Worm (Caenorhabditis elegans) whole organism, young adult: Measurements from ENCODE around the gene F56C9.6.

Source experiments
- F23B12.7 ChIP-seq: sonication (generic microtip); optimal IDR thresholded peaks from 2 replicates; lab custom pipeline; 2017; ENCODE audit warnings: missing genetic modification characterization, mild to moderate bottlenecking, missing compliant biosample characterization, antibody characterized with exemption, moderate library complexity; ENCODE audit not compliant: insufficient read depth
- F57C9.4 ChIP-seq: sonication (generic microtip); optimal IDR thresholded peaks from 2 replicates; lab custom pipeline; 2017; ENCODE audit warnings: mild to moderate bottlenecking, missing genetic modification characterization, missing compliant biosample characterization
- K12H6.12 ChIP-seq: fragments of 200-800 bp; sonication (Bioruptor generic); optimal IDR thresholded peaks from 2 replicates; lab custom pipeline; 2018; ENCODE audit warnings: mild to moderate bottlenecking, missing genetic modification characterization, missing compliant biosample characterization
- aptf-3 ChIP-seq: fragments of 200-800 bp; sonication (Bioruptor generic); IDR thresholded peaks from 2 replicates; pipeline ENCODE4 v1.3.6; 2022; ENCODE audit warnings: missing genetic modification characterization, missing compliant biosample characterization
- atf-7 ChIP-seq: sonication (generic microtip); optimal IDR thresholded peaks from 2 replicates; lab custom pipeline; 2017; ENCODE audit warnings: mild to moderate bottlenecking, missing genetic modification characterization, missing compliant biosample characterization
- attf-3 ChIP-seq: fragments of 200-800 bp; sonication (Bioruptor generic); conservative IDR thresholded peaks from 2 replicates; pipeline ENCODE4 v1.3.6; 2022; ENCODE audit warnings: missing genetic modification reagents, missing genetic modification characterization, missing compliant biosample characterization
- bed-1 ChIP-seq: fragments of 200-800 bp; sonication (Bioruptor generic); IDR thresholded peaks from 2 replicates; pipeline ENCODE4 v1.3.6; 2022; ENCODE audit warnings: missing genetic modification reagents, missing genetic modification characterization, missing compliant biosample characterization
- cebp-1 ChIP-seq, 2 experiments: fragments of 200-800 bp in 1 of 2; sonication (Bioruptor generic) in 1 of 2; sonication (generic microtip) in 1 of 2; IDR thresholded peaks in 1 of 2; optimal IDR thresholded peaks in 1 of 2; 2 replicates each; pipeline versions ENCODE4 v1.3.6 to Lab custom; 2017 to 2022; ENCODE audit warnings: missing compliant biosample characterization in 2 of 2, missing genetic modification characterization in 2 of 2, mild to moderate bottlenecking in 1 of 2, missing genetic modification reagents in 1 of 2, moderate library complexity in 1 of 2
- cebp-2 ChIP-seq: fragments of 200-800 bp; sonication (Bioruptor generic); IDR thresholded peaks from 2 replicates; pipeline ENCODE4 v1.3.6; 2022; ENCODE audit warnings: missing genetic modification characterization, missing compliant biosample characterization
- dpff-1 ChIP-seq: sonication (generic microtip); optimal IDR thresholded peaks from 2 replicates; lab custom pipeline; 2017; ENCODE audit warnings: mild to moderate bottlenecking, missing genetic modification characterization, missing compliant biosample characterization
- egl-18 ChIP-seq: fragments of 200-800 bp; sonication (Bioruptor generic); IDR thresholded peaks from 2 replicates; pipeline ENCODE4 v1.3.6; 2022; ENCODE audit warnings: missing genetic modification reagents, missing genetic modification characterization, missing compliant biosample characterization
- ekl-4 ChIP-seq: fragments of 200-800 bp; sonication (Bioruptor generic); IDR thresholded peaks from 2 replicates; pipeline ENCODE4 v1.3.6; 2022; ENCODE audit warnings: missing genetic modification reagents, missing genetic modification characterization, missing compliant biosample characterization
- hlh-12 ChIP-seq: sonication (generic microtip); optimal IDR thresholded peaks from 2 replicates; lab custom pipeline; 2016; ENCODE audit warnings: missing genetic modification characterization, missing compliant biosample characterization
- hmg-20 ChIP-seq: fragments of 200-800 bp; sonication (Bioruptor generic); IDR thresholded peaks from 2 replicates; pipeline ENCODE4 v1.3.6; 2022; ENCODE audit warnings: missing genetic modification reagents, missing genetic modification characterization, missing compliant biosample characterization
- hrde-1 ChIP-seq: sonication (generic microtip); optimal IDR thresholded peaks from 2 replicates; lab custom pipeline; 2016; ENCODE audit warnings: missing genetic modification characterization, mild to moderate bottlenecking, missing compliant biosample characterization, moderate library complexity, missing genotype, missing genetic modification reagents, borderline replicate concordance
- hsf-1 ChIP-seq: fragments of 200-800 bp; sonication (Bioruptor generic); IDR thresholded peaks from 2 replicates; pipeline ENCODE4 v1.3.6; 2022; ENCODE audit warnings: missing genetic modification reagents, missing genetic modification characterization, missing compliant biosample characterization
- lag-1 ChIP-seq: fragments of 200-800 bp; sonication (Bioruptor generic); IDR thresholded peaks from 2 replicates; pipeline ENCODE4 v1.3.6; 2022; ENCODE audit warnings: missing genetic modification reagents, missing genetic modification characterization, missing compliant biosample characterization
- let-526 ChIP-seq: fragments of 200-800 bp; sonication (Bioruptor generic); IDR thresholded peaks from 2 replicates; pipeline ENCODE4 v1.3.6; 2022; ENCODE audit warnings: missing genetic modification reagents, missing genetic modification characterization, missing compliant biosample characterization
- let-607 ChIP-seq, 2 experiments: fragments of 200-800 bp in 1 of 2; sonication (Bioruptor generic) in 1 of 2; sonication (generic microtip) in 1 of 2; optimal IDR thresholded peaks; 2 replicates each; lab custom pipeline; 2016 to 2018; ENCODE audit warnings: mild to moderate bottlenecking in 2 of 2, missing compliant biosample characterization in 2 of 2, missing genetic modification characterization in 2 of 2, moderate library complexity in 2 of 2, missing genotype in 1 of 2
- lin-35 ChIP-seq, 3 experiments: fragments of 150-350 bp in 2 of 3; sonication (generic microtip) in 1 of 3; optimal IDR thresholded peaks; 2 replicates each; lab custom pipeline; 2014 to 2018; ENCODE audit warnings: missing biosample characterization in 3 of 3, missing genetic modification characterization in 3 of 3, missing genetic modification reagents in 3 of 3
- lin-40 ChIP-seq: sonication (generic microtip); optimal IDR thresholded peaks from 2 replicates; lab custom pipeline; 2016; ENCODE audit warnings: missing genetic modification characterization, mild to moderate bottlenecking, missing compliant biosample characterization, missing genotype, missing genetic modification reagents
- lsl-1 ChIP-seq: fragments of 200-800 bp; sonication (Bioruptor generic); optimal IDR thresholded peaks from 2 replicates; lab custom pipeline; 2018; ENCODE audit warnings: mild to moderate bottlenecking, missing genetic modification characterization, moderate library complexity, missing compliant biosample characterization
- madf-10 ChIP-seq: sonication (generic microtip); optimal IDR thresholded peaks from 2 replicates; lab custom pipeline; 2016; ENCODE audit warnings: mild to moderate bottlenecking, missing genetic modification characterization, missing compliant biosample characterization
- mes-4 ChIP-seq: sonication (generic microtip); optimal IDR thresholded peaks from 2 replicates; lab custom pipeline; 2016; ENCODE audit warnings: missing genotype, missing genetic modification characterization, missing compliant biosample characterization
- mxl-1 ChIP-seq: sonication (generic microtip); optimal IDR thresholded peaks from 2 replicates; lab custom pipeline; 2016; ENCODE audit warnings: missing genetic modification characterization, missing compliant biosample characterization
- nfya-1 ChIP-seq: sonication (generic microtip); optimal IDR thresholded peaks from 2 replicates; lab custom pipeline; 2017; ENCODE audit warnings: antibody characterized with exemption, missing compliant biosample characterization, missing genetic modification characterization, borderline replicate concordance; ENCODE audit not compliant: insufficient read depth
- nfya-2 ChIP-seq: fragments of 200-800 bp; sonication (Bioruptor generic); IDR thresholded peaks from 2 replicates; pipeline ENCODE4 v1.3.6; 2022; ENCODE audit warnings: missing genetic modification reagents, missing genetic modification characterization, missing compliant biosample characterization
- nhr-120 ChIP-seq: fragments of 200-800 bp; sonication (Bioruptor generic); IDR thresholded peaks from 2 replicates; pipeline ENCODE4 v1.3.6; 2022; ENCODE audit warnings: missing genetic modification characterization, missing compliant biosample characterization
- pha-4 ChIP-seq: fragments of 150-350 bp; sonication (generic microtip); optimal IDR thresholded peaks from 2 replicates; lab custom pipeline; 2014; ENCODE audit warnings: missing biosample characterization, missing genetic modification reagents, missing genetic modification characterization
- sdz-38 ChIP-seq: sonication (generic microtip); optimal IDR thresholded peaks from 2 replicates; lab custom pipeline; 2016; ENCODE audit warnings: missing genotype, missing genetic modification characterization, missing compliant biosample characterization
- sea-2 ChIP-seq: fragments of 200-800 bp; sonication (Bioruptor generic); IDR thresholded peaks from 2 replicates; pipeline ENCODE4 v1.3.6; 2022; ENCODE audit warnings: missing genetic modification characterization, missing compliant biosample characterization
- snpc-1.3 ChIP-seq: sonication (generic microtip); optimal IDR thresholded peaks from 2 replicates; lab custom pipeline; 2017; ENCODE audit warnings: missing genetic modification characterization, mild to moderate bottlenecking, missing compliant biosample characterization, antibody characterized with exemption, moderate library complexity, missing genotype, missing genetic modification reagents; ENCODE audit not compliant: insufficient read depth
- snpc-4 ChIP-seq, 5 experiments: fragments of 150-350 bp in 1 of 5; sonication (generic microtip) in 4 of 5; optimal IDR thresholded peaks; 2 replicates each; lab custom pipeline; 2014 to 2018; ENCODE audit warnings: missing genetic modification characterization in 5 of 5, missing biosample characterization in 3 of 5, antibody characterized with exemption in 2 of 5, mild to moderate bottlenecking in 2 of 5, missing compliant biosample characterization in 2 of 5, missing genotype in 2 of 5, moderate library complexity in 2 of 5, missing genetic modification reagents in 1 of 5
- tbp1 ChIP-seq: fragments of 200-800 bp; sonication (Bioruptor generic); optimal IDR thresholded peaks from 2 replicates; lab custom pipeline; 2018; ENCODE audit warnings: mild to moderate bottlenecking, missing genetic modification characterization, missing compliant biosample characterization
- tbx-9 ChIP-seq: sonication (generic microtip); optimal IDR thresholded peaks from 2 replicates; lab custom pipeline; 2016; ENCODE audit warnings: borderline replicate concordance, missing genetic modification characterization, inconsistent platforms, missing compliant biosample characterization
- unc-130 ChIP-seq: sonication (generic microtip); optimal IDR thresholded peaks from 2 replicates; lab custom pipeline; 2016; ENCODE audit warnings: missing genetic modification reagents, missing genetic modification characterization, missing compliant biosample characterization
- unc-62 ChIP-seq: fragments of 150-350 bp; optimal IDR thresholded peaks from 2 replicates; lab custom pipeline; 2014; ENCODE audit warnings: missing biosample characterization, missing genetic modification reagents, missing genetic modification characterization
- zfh-2 ChIP-seq: fragments of 200-800 bp; sonication (Bioruptor generic); conservative IDR thresholded peaks from 2 replicates; pipeline ENCODE4 v1.3.6; 2022; ENCODE audit warnings: missing genetic modification reagents, missing genetic modification characterization, missing compliant biosample characterization
- ztf-28 ChIP-seq: fragments of 200-800 bp; sonication (Bioruptor generic); IDR thresholded peaks from 2 replicates; pipeline ENCODE4 v1.3.6; 2022; ENCODE audit warnings: missing genetic modification reagents, missing genetic modification characterization, missing compliant biosample characterization

The F56C9.6 gene

DNA sequence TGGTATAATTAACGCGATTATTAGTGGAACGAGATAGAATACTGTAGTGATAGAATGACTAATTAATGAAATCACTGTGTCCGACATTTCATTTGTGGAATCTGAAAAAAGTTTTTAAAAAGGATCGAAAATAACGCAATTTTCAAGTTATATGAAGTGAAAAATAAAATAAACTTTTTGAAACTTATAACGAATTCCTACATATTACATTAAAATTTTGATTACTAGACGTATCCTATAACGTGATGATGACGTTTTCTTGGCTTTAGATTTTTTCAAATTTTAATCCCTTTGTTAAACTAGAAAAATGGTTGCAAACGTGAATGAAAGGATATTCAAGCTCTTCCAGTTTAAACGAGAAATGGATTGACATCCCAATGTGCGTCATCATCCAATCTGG is 20.1 kb downstream of the F56C9.6 start, which contains the start of gene algn-11:
TSS of gene algn-11 (minus strand) at position 101 of the 400 bp plus-strand sequence.
- no peak for TF ChIP-seq mxl-1 (tag; lab: Kevin White, UChicago)
- TF ChIP-seq nhr-120 (GFP tag; lab: Robert Waterston, UW) = no peak
- TF ChIP-seq atf-7 (tag; lab: Kevin White, UChicago) = no peak
- TF ChIP-seq cebp-2 (GFP tag; lab: Robert Waterston, UW) = no peak
- no peak for TF ChIP-seq ztf-28 (GFP tag; lab: Robert Waterston, UW)
- TF ChIP-seq hrde-1 (tag; lab: Kevin White, UChicago) = no peak
- no peak for TF ChIP-seq lin-35 (GFP tag; optimal IDR thresholded peaks at IDR 0.05; lab: Kevin White, UChicago)
- TF ChIP-seq F23B12.7 = no peak
- no peak for TF ChIP-seq mes-4
- TF ChIP-seq hsf-1 (GFP tag; lab: Robert Waterston, UW) = no peak
- no peak for TF ChIP-seq nfya-2
- TF ChIP-seq ekl-4 (GFP tag; lab: Robert Waterston, UW) = no peak
- no peak for TF ChIP-seq F57C9.4 (tag; lab: Kevin White, UChicago)
- TF ChIP-seq lag-1 (GFP tag; lab: Robert Waterston, UW) = no peak
- TF ChIP-seq lin-40 (tag; lab: Kevin White, UChicago) = no peak
- TF ChIP-seq hlh-12 (tag; lab: Kevin White, UChicago) = no peak
- no peak for TF ChIP-seq dpff-1 (tag; lab: Kevin White, UChicago)
- no peak for TF ChIP-seq zfh-2 (GFP tag; lab: Robert Waterston, UW)
- no peak for TF ChIP-seq bed-1 (GFP tag; lab: Robert Waterston, UW)

DNA sequence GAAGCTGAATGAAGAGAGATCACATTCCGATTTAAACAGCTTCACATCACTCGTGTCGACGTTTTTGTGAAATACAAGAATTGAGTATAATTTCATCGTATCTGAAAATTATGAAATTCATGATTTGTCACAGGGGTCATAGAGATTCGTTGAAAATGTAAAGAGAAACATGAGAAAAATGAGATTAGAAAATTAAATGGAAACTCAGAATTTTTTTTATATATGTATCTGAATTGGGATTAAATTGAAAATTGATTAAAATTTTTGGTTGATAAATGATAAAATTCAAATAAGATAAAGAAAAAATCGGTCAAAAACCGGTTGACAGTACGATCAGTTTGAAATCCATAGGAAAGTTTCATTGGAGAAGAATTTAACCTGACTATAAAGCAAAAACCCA is 23.1 kb downstream of the F56C9.6 start, which contains the start of gene ykt-6:
TSS of gene ykt-6 (minus strand) at position 101 of the 400 bp plus-strand sequence.
- TF ChIP-seq nfya-1 (tag; lab: Kevin White, UChicago) (no peak), let-607 (tag; optimal IDR thresholded peaks at IDR 0.05; lab: Kevin White, UChicago) (no peak)
- TF ChIP-seq, all 124 proteins: peak for 0

ce11 chrIII:7285783-7286182 is 24.8 kb downstream of the F56C9.6 start, which contains the start of gene pho-5:
Gene pho-5 (minus strand): TSS chrIII:7285883.
- TF ChIP-seq snpc-1.3 (tag; lab: Kevin White, UChicago) = peak; percentile 9
- TF ChIP-seq unc-130 (GFP tag; lab: Kevin White, UChicago) = no peak
- TF ChIP-seq, all 124 proteins: peak for 1

DNA sequence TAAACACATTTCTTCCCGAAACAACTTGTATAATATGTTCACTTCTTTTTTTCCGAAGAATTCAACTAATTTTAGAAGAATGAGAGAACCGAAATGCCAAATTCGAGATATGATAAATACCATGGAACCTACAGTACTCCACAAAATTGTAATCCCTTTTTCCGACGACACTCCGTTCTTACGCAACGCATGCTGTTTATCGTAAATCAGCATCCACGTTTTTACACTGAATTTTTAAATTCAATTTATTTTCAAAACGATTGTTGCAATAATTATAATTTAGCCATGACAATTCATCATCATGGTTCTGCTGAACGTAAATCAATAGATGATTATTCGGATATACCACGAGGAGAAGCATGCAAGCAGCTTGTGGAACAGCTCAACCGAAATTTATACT is 29.4 kb downstream of the F56C9.6 start, which contains the start of gene B0361.3:
TSS of gene B0361.3 (plus strand) at position 284 of the 400 bp plus-strand sequence.
- TF ChIP-seq lsl-1 = no peak
- TF ChIP-seq sea-2 (GFP tag; lab: Robert Waterston, UW) = no peak
- peak; percentile 66; the same call in 1 of the 2 replicates for TF ChIP-seq attf-3 (GFP tag; lab: Robert Waterston, UW)
- TF ChIP-seq snpc-4 (GFP tag; optimal IDR thresholded peaks at IDR 0.05; lab: Kevin White, UChicago) = no peak
- peak in 1 of 4 experiments; percentile 55 for TF ChIP-seq snpc-4 (tag; optimal IDR thresholded peaks at IDR 0.05; lab: Kevin White, UChicago)
- TF ChIP-seq, all 124 proteins: peak for 2

DNA sequence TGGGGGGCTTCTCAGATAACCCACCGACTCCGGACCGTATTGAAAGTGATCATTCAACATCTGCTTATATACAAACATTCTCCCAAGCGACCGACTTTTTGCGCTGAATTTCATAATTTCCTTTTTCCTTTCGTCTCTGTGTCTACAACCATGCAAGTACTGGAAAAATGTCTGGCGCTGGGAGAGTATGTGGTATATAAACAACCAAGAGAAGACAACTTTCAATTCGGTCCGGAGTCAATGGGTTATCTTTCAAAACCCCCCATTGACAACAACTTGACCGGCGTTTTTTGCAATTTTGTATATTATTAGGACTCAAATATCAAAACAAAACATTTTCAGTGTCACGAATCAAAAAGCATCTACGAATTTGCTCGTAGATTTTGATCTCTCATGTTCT is 32.1 kb downstream of the F56C9.6 start:
- TF ChIP-seq cebp-1 (GFP tag; IDR thresholded peaks at IDR 0.05; lab: Robert Waterston, UW) = peak; percentile 92
- peak; percentile 98 for TF ChIP-seq cebp-1 (tag; optimal IDR thresholded peaks at IDR 0.05; lab: Kevin White, UChicago)
- 0 out of 2 replicates have a peak, but pooled peaks have one; percentile 32 for TF ChIP-seq hmg-20 (GFP tag; lab: Robert Waterston, UW)
- peak; percentile 62 for TF ChIP-seq madf-10 (tag; lab: Kevin White, UChicago)
- TF ChIP-seq unc-130 (GFP tag; lab: Kevin White, UChicago) = no peak
- no peak for TF ChIP-seq let-526 (GFP tag; lab: Robert Waterston, UW)
- TF ChIP-seq sdz-38 = no peak
- peak; percentile 49 for TF ChIP-seq snpc-1.3 (tag; lab: Kevin White, UChicago)
- TF ChIP-seq let-607 (tag; optimal IDR thresholded peaks at IDR 0.05; lab: Kevin White, UChicago) = peak; percentile 43 to 62
- no peak for TF ChIP-seq unc-62
- TF ChIP-seq pha-4 = no peak
- TF ChIP-seq tbp1 (GFP tag; lab: Kevin White, UChicago) = peak; percentile 82
- no peak for TF ChIP-seq aptf-3 (GFP tag; lab: Robert Waterston, UW)
- TF ChIP-seq egl-18 (GFP tag; lab: Robert Waterston, UW) = no peak
- TF ChIP-seq tbx-9 (tag; lab: Kevin White, UChicago) = no peak
- TF ChIP-seq K12H6.12 (tag; lab: Kevin White, UChicago) = peak; percentile 41
- peak in 1 of 3 experiments; percentile 67 for TF ChIP-seq lin-35 (GFP tag; optimal IDR thresholded peaks at IDR 0.05; lab: Kevin White, UChicago)
